Fruit fly (Drosophila melanogaster) S2 (cell line): ENCODE measurements around the gene CG3436.

Experiments used
- CG8478 ChIP-seq: fragments of >200 bp; optimal IDR thresholded peaks from 2 replicates; lab custom pipeline; 2018
- CTCF ChIP-seq, 2 experiments: fragments of >200 bp; optimal IDR thresholded peaks; 2 replicates each; lab custom pipeline; 2018

DNA sequence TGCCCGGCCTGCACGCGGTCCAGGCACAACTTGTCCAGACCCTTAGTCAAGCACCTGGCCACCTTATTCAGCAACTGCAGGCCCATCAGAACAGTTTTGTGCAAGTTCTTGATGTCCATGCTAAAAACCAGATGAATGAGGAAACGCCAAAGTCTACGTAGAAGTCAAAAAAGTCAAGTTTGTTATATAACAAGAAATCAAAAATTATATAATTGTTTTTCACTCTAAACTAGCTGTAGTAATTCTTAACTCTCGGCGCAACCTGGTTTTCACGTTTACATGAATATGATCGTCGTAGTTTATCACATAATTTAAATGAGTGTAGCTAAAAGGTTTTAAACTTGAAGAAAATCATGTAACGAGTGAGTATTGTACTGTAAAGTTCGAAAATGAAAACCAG is 48.7 kb downstream of the CG3436 start:
- TF ChIP-seq CG8478 (lab: Kevin White, UChicago): no peak
- no peak for TF ChIP-seq CTCF (optimal IDR thresholded peaks at IDR 0.05; lab: Kevin White, UChicago)
